Worm (Caenorhabditis elegans): ENCODE data around the gene vap-1.

DNA sequence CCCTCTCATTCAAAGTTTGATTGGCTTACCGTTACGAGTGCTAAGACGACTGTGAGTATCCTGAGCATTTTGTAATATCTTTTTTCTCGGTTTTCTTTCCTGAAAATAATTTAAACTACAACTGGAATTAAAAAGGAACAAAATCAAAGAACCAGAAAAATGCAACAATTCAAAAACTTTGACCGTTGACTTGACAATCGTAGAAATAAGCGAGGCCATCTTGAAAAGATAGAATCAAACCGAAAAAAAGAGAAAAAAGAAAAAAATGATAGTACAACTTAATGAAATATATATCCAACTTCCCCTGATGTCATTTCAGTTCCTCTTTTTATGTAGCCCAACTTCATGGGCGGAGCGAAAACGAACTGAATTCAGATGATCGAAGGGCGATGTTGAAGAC lies 21.8 kb downstream of the vap-1 start, which contains the start of gene F10D7.3:
- TF ChIP-seq ces-1 (GFP tag; optimal IDR thresholded peaks at IDR 0.05), result no peak
- TF ChIP-seq nhr-71 (tag; optimal IDR thresholded peaks at IDR 0.05), result no peak
- TF ChIP-seq nhr-90 (tag; optimal IDR thresholded peaks at IDR 0.05; ENCODE audit: poor library complexity), result no peak
- no peak for TF ChIP-seq zag-1 (tag; optimal IDR thresholded peaks at IDR 0.05)
- no peak for TF ChIP-seq pag-3 (tag; optimal IDR thresholded peaks at IDR 0.05; ENCODE audit: borderline replicate concordance, insufficient read depth)
- no peak for TF ChIP-seq hlh-17 (GFP tag; optimal IDR thresholded peaks at IDR 0.05; ENCODE audit: borderline replicate concordance)
- no peak for TF ChIP-seq ama-1 (optimal IDR thresholded peaks at IDR 0.05)
- TF ChIP-seq unc-62 (GFP tag; optimal IDR thresholded peaks at IDR 0.05), result no peak
- TF ChIP-seq ceh-82 (tag; optimal IDR thresholded peaks at IDR 0.05), result no peak
- no peak for TF ChIP-seq irx-1 (tag; optimal IDR thresholded peaks at IDR 0.05)
